Fruit fly (Drosophila melanogaster): Measurements from ENCODE around the gene CG31810.

DNA sequence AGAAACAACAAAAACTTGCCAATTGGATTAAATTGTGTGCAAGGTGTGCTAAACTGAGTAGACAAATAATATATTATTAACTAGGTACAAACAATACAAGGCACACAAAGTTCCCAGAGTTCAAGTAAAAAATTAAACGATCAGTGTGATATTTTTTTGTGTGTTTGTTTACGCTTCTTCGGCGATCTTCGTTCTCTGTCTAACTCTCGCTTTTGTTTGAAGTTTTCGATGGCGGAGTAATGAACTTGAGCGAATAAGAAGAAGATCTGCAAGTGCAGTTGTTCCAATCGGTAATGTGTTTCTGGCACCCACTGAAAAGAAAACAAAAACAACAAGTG is 35.4 kb downstream of the CG31810 start:
- no peak for TF ChIP-seq bab1 (GFP tag; optimal IDR thresholded peaks at IDR 0.05)
- TF ChIP-seq kay (GFP tag; ENCODE audit: borderline replicate concordance), result no peak
- TF ChIP-seq ovo (GFP tag; optimal IDR thresholded peaks at IDR 0.05), result no peak
- no peak for TF ChIP-seq CG11617 (GFP tag; optimal IDR thresholded peaks at IDR 0.05)
- TF ChIP-seq Crg-1 (GFP tag; optimal IDR thresholded peaks at IDR 0.05), result no peak
- TF ChIP-seq Hr96 (GFP tag; optimal IDR thresholded peaks at IDR 0.05), result no peak
- TF ChIP-seq cic (GFP tag; optimal IDR thresholded peaks at IDR 0.05), result no peak
- TF ChIP-seq Mnt (GFP tag; optimal IDR thresholded peaks at IDR 0.05), result no peak
- TF ChIP-seq toe (GFP tag; optimal IDR thresholded peaks at IDR 0.05), result no peak
- no peak for TF ChIP-seq CG33017 (tag; optimal IDR thresholded peaks at IDR 0.05)
- no peak for TF ChIP-seq CG14711 (tag; optimal IDR thresholded peaks at IDR 0.05)
- TF ChIP-seq CG5204 (GFP tag; optimal IDR thresholded peaks at IDR 0.05), result no peak
- no peak for TF ChIP-seq pad (GFP tag; optimal IDR thresholded peaks at IDR 0.05)

Data from whole organism, adult.